Fruit fly (Drosophila melanogaster) whole organism, prepupa: ENCODE data around the gene lili.

Experiments used
- CG11902 ChIP-seq: fragments of 200-800 bp; sonication (Bioruptor generic); optimal IDR thresholded peaks from 3 replicates; lab custom pipeline; 2016; ENCODE audit warnings: missing biosample characterization, missing genetic modification characterization
- CG16779 ChIP-seq: fragments of 200-800 bp; sonication (Bioruptor generic); optimal IDR thresholded peaks from 3 replicates; lab custom pipeline; 2017; ENCODE audit warnings: missing biosample characterization, mild to moderate bottlenecking, missing genetic modification characterization
- CG6276 ChIP-seq: fragments of 200-800 bp; sonication (Bioruptor generic); optimal IDR thresholded peaks from 2 replicates; lab custom pipeline; 2017; ENCODE audit warnings: missing biosample characterization, mild to moderate bottlenecking, missing genetic modification characterization
- Eip93F ChIP-seq: fragments of 200-800 bp; sonication (Bioruptor generic); optimal IDR thresholded peaks from 2 replicates; lab custom pipeline; 2016; ENCODE audit warnings: missing biosample characterization, mild to moderate bottlenecking, missing genetic modification characterization
- Ets21C ChIP-seq: fragments of 200-800 bp; sonication (Bioruptor generic); optimal IDR thresholded peaks from 3 replicates; lab custom pipeline; 2016; ENCODE audit warnings: missing biosample characterization, missing genetic modification characterization
- OdsH ChIP-seq: fragments of 200-800 bp; sonication (Bioruptor generic); optimal IDR thresholded peaks from 3 replicates; lab custom pipeline; 2016; ENCODE audit warnings: missing biosample characterization, missing genetic modification characterization
- Sox102F ChIP-seq: fragments of 200-800 bp; sonication (Bioruptor generic); optimal IDR thresholded peaks from 2 replicates; lab custom pipeline; 2016; ENCODE audit warnings: missing biosample characterization, mild to moderate bottlenecking, missing genetic modification characterization
- Sox15 ChIP-seq: fragments of 200-800 bp; sonication (Bioruptor generic); optimal IDR thresholded peaks from 3 replicates; lab custom pipeline; 2016; ENCODE audit warnings: missing biosample characterization, missing genetic modification characterization
- acj6 ChIP-seq: fragments of 200-800 bp; sonication (Bioruptor generic); optimal IDR thresholded peaks from 3 replicates; lab custom pipeline; 2016; ENCODE audit warnings: missing biosample characterization, missing genetic modification characterization
- esn ChIP-seq: fragments of 200-800 bp; sonication (Bioruptor generic); optimal IDR thresholded peaks from 2 replicates; lab custom pipeline; 2016; ENCODE audit warnings: missing biosample characterization, mild to moderate bottlenecking, missing genetic modification characterization, moderate library complexity
- fd85E ChIP-seq: fragments of 200-800 bp; sonication (Bioruptor generic); optimal IDR thresholded peaks from 3 replicates; lab custom pipeline; 2016; ENCODE audit warnings: missing biosample characterization, missing genetic modification characterization
- spab ChIP-seq: fragments of 200-800 bp; sonication (Bioruptor generic); optimal IDR thresholded peaks from 2 replicates; lab custom pipeline; 2017; ENCODE audit warnings: missing biosample characterization, mild to moderate bottlenecking, missing genetic modification characterization, missing genetic modification reagents

dm6 chr3R:24845952-24846848 is 32.4 kb upstream of the lili start:
- TF ChIP-seq esn (GFP tag; lab: Kevin White, UChicago) = no peak
- no peak for TF ChIP-seq CG16779 (tag; lab: Kevin White, UChicago)
- no peak for TF ChIP-seq fd85E (GFP tag; lab: Kevin White, UChicago)
- no peak for TF ChIP-seq Sox15 (GFP tag; lab: Kevin White, UChicago)
- TF ChIP-seq Sox102F = no peak
- no peak for TF ChIP-seq CG11902
- TF ChIP-seq Ets21C (GFP tag; lab: Kevin White, UChicago) = no peak
- TF ChIP-seq spab (GFP tag; lab: Kevin White, UChicago) = no peak
- no peak for TF ChIP-seq OdsH (GFP tag; lab: Kevin White, UChicago)
- TF ChIP-seq Eip93F (GFP tag; lab: Kevin White, UChicago) = no peak
- TF ChIP-seq CG6276 = no peak
- TF ChIP-seq acj6 (GFP tag; lab: Kevin White, UChicago) = no peak
